Worm (Caenorhabditis elegans): ENCODE measurements around the gene ubq-1.

Gene ubq-1

DNA sequence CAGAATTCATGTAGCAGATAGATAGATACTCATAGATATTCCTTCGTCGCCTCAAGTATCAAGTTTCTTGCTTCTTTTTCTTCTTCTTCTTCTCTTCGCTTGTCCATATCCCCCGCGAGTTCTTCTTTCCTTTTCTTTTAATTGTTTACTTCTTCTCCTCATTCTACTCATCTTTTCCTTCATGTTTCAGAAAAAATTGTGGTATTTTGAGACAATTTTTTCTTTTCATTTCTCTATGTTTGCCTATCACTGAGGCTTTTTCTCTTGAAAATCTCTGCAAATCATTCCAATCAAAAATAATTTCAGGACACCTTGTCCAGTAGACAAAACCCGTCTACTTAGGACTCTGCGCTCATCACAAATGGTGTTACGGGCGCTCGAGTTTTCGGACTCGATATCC lies 52.9 kb downstream of the ubq-1 start, which contains the start of gene T04C9.1:
Gene T04C9.1 (plus strand): TSS at position 301 of the 400 bp plus-strand sequence.
- no peak for TF ChIP-seq skn-1 (tag; optimal IDR thresholded peaks at IDR 0.05)
- TF ChIP-seq nhr-77 (tag; optimal IDR thresholded peaks at IDR 0.05) = no peak
- peak; percentile 0 for TF ChIP-seq unc-55 (GFP tag; optimal IDR thresholded peaks at IDR 0.05)
